Fruit fly (Drosophila melanogaster): ENCODE measurements around the gene tara.
A peak's percentile ranks its signal among the peaks of the same experiment; 100 is the strongest.

tara gene

dm6 chr3R:16210808-16211578 is 14.5 kb upstream of the tara start (continued):
- TF ChIP-seq nmo (GFP tag; optimal IDR thresholded peaks at IDR 0.05) = no peak
- no peak for TF ChIP-seq CG30403 (GFP tag; optimal IDR thresholded peaks at IDR 0.05)
- TF ChIP-seq CG7357 (GFP tag; IDR thresholded peaks at IDR 0.05) = no peak
- no peak for TF ChIP-seq pfk (GFP tag; optimal IDR thresholded peaks at IDR 0.05)
- no peak for TF ChIP-seq Meics (GFP tag; optimal IDR thresholded peaks at IDR 0.05)
- no peak for TF ChIP-seq CG2889 (GFP tag; IDR thresholded peaks at IDR 0.05)
- TF ChIP-seq CoRest (tag; optimal IDR thresholded peaks at IDR 0.05) = no peak
- TF ChIP-seq Chrac-16 (GFP tag; optimal IDR thresholded peaks at IDR 0.05) = no peak
- no peak for TF ChIP-seq Gsc (GFP tag; IDR thresholded peaks at IDR 0.05)
- TF ChIP-seq CG9932 (GFP tag; IDR thresholded peaks at IDR 0.05) = peak; percentile 33; the same call in 1 of the 2 replicates
- no peak for TF ChIP-seq CG4424 (GFP tag; optimal IDR thresholded peaks at IDR 0.05)
- TF ChIP-seq CG15269 (tag; optimal IDR thresholded peaks at IDR 0.05) = peak; percentile 18
- peak; percentile 4 for TF ChIP-seq CG1832 (GFP tag; optimal IDR thresholded peaks at IDR 0.05)
- TF ChIP-seq ewg (GFP tag; optimal IDR thresholded peaks at IDR 0.05) = peak; percentile 6
- TF ChIP-seq CG5245 (GFP tag; optimal IDR thresholded peaks at IDR 0.05) = no peak
- no peak for TF ChIP-seq shn (GFP tag; optimal IDR thresholded peaks at IDR 0.05)
- TF ChIP-seq Ets97D (GFP tag; optimal IDR thresholded peaks at IDR 0.05) = no peak
- TF ChIP-seq CG6791 (GFP tag; IDR thresholded peaks at IDR 0.05; ENCODE audit: partially characterized antibody) = 0 out of 3 replicates have a peak, but pooled peaks have one; percentile 14
- TF ChIP-seq CG8924 (tag; optimal IDR thresholded peaks at IDR 0.05) = no peak
- no peak for TF ChIP-seq CrebB (tag; optimal IDR thresholded peaks at IDR 0.05)
- TF ChIP-seq Aef1 (GFP tag; IDR thresholded peaks at IDR 0.05) = no peak
- TF ChIP-seq gfzf (GFP tag; optimal IDR thresholded peaks at IDR 0.05) = no peak
- TF ChIP-seq psq (GFP tag; optimal IDR thresholded peaks at IDR 0.05) = no peak
- no peak for TF ChIP-seq caup (GFP tag; optimal IDR thresholded peaks at IDR 0.05; ENCODE audit: severe bottlenecking)
- no peak for TF ChIP-seq MBD-R2 (GFP tag; IDR thresholded peaks at IDR 0.05)
- peak; percentile 33; the same call in 1 of the 2 replicates for TF ChIP-seq slbo (GFP tag; IDR thresholded peaks at IDR 0.05)
- TF ChIP-seq CG3163 (GFP tag; optimal IDR thresholded peaks at IDR 0.05) = no peak
- 0 out of 3 replicates have a peak, but pooled peaks have one; percentile 6 for TF ChIP-seq ase (GFP tag; IDR thresholded peaks at IDR 0.05)
- no peak for TF ChIP-seq CG9727 (GFP tag; optimal IDR thresholded peaks at IDR 0.05)
- TF ChIP-seq Ptx1 (GFP tag; IDR thresholded peaks at IDR 0.05) = no peak
- TF ChIP-seq CG10959 (GFP tag; IDR thresholded peaks at IDR 0.05) = no peak
- no peak for TF ChIP-seq CG16815 (GFP tag; optimal IDR thresholded peaks at IDR 0.05)
- no peak for TF ChIP-seq Scr (GFP tag; IDR thresholded peaks at IDR 0.05; ENCODE audit: partially characterized antibody)
- TF ChIP-seq CG3847 (GFP tag; IDR thresholded peaks at IDR 0.05) = 0 out of 2 replicates have a peak, but pooled peaks have one; percentile 24
- no peak for TF ChIP-seq nerfin-1 (tag; optimal IDR thresholded peaks at IDR 0.05)
- TF ChIP-seq CG10565 (GFP tag; optimal IDR thresholded peaks at IDR 0.05) = no peak
- TF ChIP-seq pb (GFP tag; optimal IDR thresholded peaks at IDR 0.05) = no peak
- no peak for TF ChIP-seq ems (GFP tag; optimal IDR thresholded peaks at IDR 0.05)
- TF ChIP-seq CG30431 (GFP tag; optimal IDR thresholded peaks at IDR 0.05) = no peak
- TF ChIP-seq CG17186 (GFP tag; optimal IDR thresholded peaks at IDR 0.05) = no peak
- no peak for TF ChIP-seq pan (optimal IDR thresholded peaks at IDR 0.05)
- peak in 1 of 2 experiments; percentile 17 for TF ChIP-seq pan (GFP tag; optimal IDR thresholded peaks at IDR 0.05 in 1 of 2, IDR thresholded peaks at IDR 0.05 in 1 of 2)
- TF ChIP-seq CG12942 (GFP tag; optimal IDR thresholded peaks at IDR 0.05) = no peak
- TF ChIP-seq fd102C (GFP tag; optimal IDR thresholded peaks at IDR 0.05) = no peak
- TF ChIP-seq CG11247 (GFP tag; IDR thresholded peaks at IDR 0.05) = no peak
- peak; percentile 61 for TF ChIP-seq CG5180 (GFP tag; optimal IDR thresholded peaks at IDR 0.05)
- TF ChIP-seq Lhr (GFP tag; optimal IDR thresholded peaks at IDR 0.05) = no peak
- peak; percentile 7 for TF ChIP-seq ash1 (GFP tag; optimal IDR thresholded peaks at IDR 0.05)
- 0 out of 2 replicates have a peak, but pooled peaks have one; percentile 14 for TF ChIP-seq H2.0 (GFP tag; IDR thresholded peaks at IDR 0.05)
- peak; percentile 7; the same call in 1 of the 2 replicates for TF ChIP-seq Drgx (GFP tag; IDR thresholded peaks at IDR 0.05)
